Fruit fly (Drosophila melanogaster) whole organism, embryonic: Measurements from ENCODE around the gene LSm3.

Experiments
- CG1233 ChIP-seq: fragments of 200-800 bp; sonication (Bioruptor generic); optimal IDR thresholded peaks from 4 replicates; lab custom pipeline; 2018; ENCODE audit warnings: missing biosample characterization, mild to moderate bottlenecking, missing genetic modification characterization
- CG13424 ChIP-seq: fragments of 200-800 bp; sonication (Bioruptor generic); optimal IDR thresholded peaks from 2 replicates; lab custom pipeline; 2019; ENCODE audit warnings: missing biosample characterization, mild to moderate bottlenecking, missing genetic modification characterization, moderate library complexity
- CG13624 ChIP-seq: fragments of 200-800 bp; sonication (Bioruptor generic); optimal IDR thresholded peaks from 2 replicates; lab custom pipeline; 2016; ENCODE audit warnings: missing biosample characterization, missing genetic modification characterization
- CG14441 ChIP-seq: fragments of 200-800 bp; sonication (Bioruptor generic); IDR thresholded peaks from 2 replicates; pipeline ENCODE4 v1.3.6; 2022; ENCODE audit warnings: missing biosample characterization, missing genetic modification characterization
- CG1602 ChIP-seq: fragments of 200-800 bp; sonication (Bioruptor generic); optimal IDR thresholded peaks from 3 replicates; lab custom pipeline; 2016; ENCODE audit warnings: missing biosample characterization, missing genetic modification characterization
- CG17186 ChIP-seq: fragments of 200-800 bp; sonication (Bioruptor generic); optimal IDR thresholded peaks from 3 replicates; lab custom pipeline; 2017; ENCODE audit warnings: missing biosample characterization, missing genetic modification reagents, missing genetic modification characterization
- Ssrp ChIP-seq: fragments of 200-800 bp; sonication (Bioruptor generic); optimal IDR thresholded peaks from 2 replicates; lab custom pipeline; 2018; ENCODE audit warnings: missing biosample characterization, mild to moderate bottlenecking, missing genetic modification characterization, moderate library complexity
- eyg ChIP-seq: fragments of 200-800 bp; sonication (Bioruptor generic); optimal IDR thresholded peaks from 3 replicates; lab custom pipeline; 2016; ENCODE audit warnings: missing biosample characterization, missing genetic modification characterization
- yki ChIP-seq: fragments of >200 bp; optimal IDR thresholded peaks from 3 replicates; lab custom pipeline; 2018

dm6 chr3R:23981645-23982044 lies 14.4 kb upstream of the LSm3 start:
- TF ChIP-seq CG13624 (no peak), CG1602 (GFP tag; lab: Kevin White, UChicago) (no peak), yki (no peak), CG13424 (no peak), eyg (GFP tag; lab: Kevin White, UChicago) (no peak), CG17186 (no peak), Ssrp (no peak), CG1233 (GFP tag; lab: Kevin White, UChicago) (no peak), CG14441 (no peak)
